Fruit fly (Drosophila melanogaster) ovary, adult (tissue): ENCODE results near the gene CG13033.
A peak's percentile ranks its signal among the peaks of the same experiment; 100 is the strongest.

Source experiments
- CG17801 ChIP-seq: fragments of 200-800 bp; optimal IDR thresholded peaks from 2 replicates; lab custom pipeline; 2019; ENCODE audit warnings: missing biosample characterization, mild to moderate bottlenecking, missing genetic modification characterization, moderate library complexity; ENCODE audit not compliant: partially characterized antibody

Gene CG13033

dm6 chr3L:16569456-16569855 lies 24.0 kb upstream of the CG13033 start:
- no peak for TF ChIP-seq CG17801

dm6 chr3L:16567495-16567894 lies 22.1 kb upstream of the CG13033 start:
- TF ChIP-seq CG17801: no peak

- TF ChIP-seq CG17801: no peak
These were observed 21.3 kb upstream of the CG13033 start, which contains the start of gene UQCR-6.4L for dm6 chr3L:16566700-16567221. Gene UQCR-6.4L, plus strand, starts transcription at chr3L:16566750.

- TF ChIP-seq CG17801: no peak
These were observed 20.7 kb upstream of the CG13033 start for dm6 chr3L:16566093-16566492.

- no peak for TF ChIP-seq CG17801
These were observed 17.9 kb upstream of the CG13033 start for dm6 chr3L:16563361-16563760.

dm6 chr3L:16556523-16556922 lies 11.1 kb upstream of the CG13033 start, which contains the start of gene CG4229:
Gene CG4229, plus strand, starts transcription at chr3L:16556823.
- TF ChIP-seq CG17801: no peak

- no peak for TF ChIP-seq CG17801
These were observed 731 bp upstream of the CG13033 start for dm6 chr3L:16546159-16546558.

- no peak for TF ChIP-seq CG17801
These were observed 1.2 kb downstream of the CG13033 start for dm6 chr3L:16544220-16544619.

- TF ChIP-seq CG17801: no peak
These were observed 2.3 kb downstream of the CG13033 start, which contains the start of gene CG43373 for dm6 chr3L:16542998-16543624. Gene CG43373, minus strand, starts transcription at chr3L:16543370.

- peak; percentile 63 for TF ChIP-seq CG17801
These were observed 11.5 kb downstream of the CG13033 start for dm6 chr3L:16533932-16534331.

dm6 chr3L:16497198-16497701 lies 48.2 kb downstream of the CG13033 start, which contains the start of gene st:
Gene st, plus strand, starts transcription at chr3L:16497651.
- TF ChIP-seq CG17801: peak; percentile 26

dm6 chr3L:16495989-16496797 lies 49.2 kb downstream of the CG13033 start, which contains the start of gene CG42514:
Gene CG42514, minus strand, starts transcription at chr3L:16496236.
- no peak for TF ChIP-seq CG17801

dm6 chr3L:16495235-16495634 lies 50.2 kb downstream of the CG13033 start:
- TF ChIP-seq CG17801: no peak

dm6 chr3L:16494651-16495074 lies 50.8 kb downstream of the CG13033 start:
- no peak for TF ChIP-seq CG17801
